Fruit fly (Drosophila melanogaster) Kc167 (cell line): ENCODE data around the gene CG12194.

ENCODE experiments used
- Myc ChIP-seq: fragments of >200 bp; optimal IDR thresholded peaks from 2 replicates; lab custom pipeline; 2017; ENCODE audit warnings: missing external identifiers
- Sin3A ChIP-seq: fragments of >200 bp; optimal IDR thresholded peaks from 2 replicates; lab custom pipeline; 2018; ENCODE audit warnings: missing external identifiers
- ttk ChIP-seq: sonication (Bioruptor generic); optimal IDR thresholded peaks from 2 replicates; lab custom pipeline; 2017; ENCODE audit warnings: missing external identifiers

DNA sequence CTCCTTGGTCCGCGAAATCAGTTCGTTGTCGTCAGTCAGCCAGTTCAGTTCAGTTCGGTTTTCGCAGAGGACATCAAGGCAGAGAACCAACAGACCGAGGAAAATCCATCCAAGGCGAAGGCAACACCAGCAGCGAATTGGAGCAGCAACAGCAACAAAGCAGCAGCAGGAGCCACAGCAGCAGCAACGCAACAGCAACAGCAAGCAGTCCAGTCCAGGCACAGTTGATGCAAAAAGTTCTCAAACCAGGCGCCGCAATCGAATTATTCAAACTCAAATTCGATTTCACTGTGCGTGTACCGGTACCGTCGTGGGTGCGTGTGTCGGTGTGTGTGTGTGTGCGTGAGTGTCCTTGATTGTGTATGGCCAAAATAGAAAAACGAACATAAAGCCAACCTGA, 16.4 kb upstream of the CG12194 start, which contains the start of gene CG15628:
- TF ChIP-seq Myc (lab: Kevin White, UChicago) (no peak), Sin3A (lab: Kevin White, UChicago) (no peak), ttk (lab: Kevin White, UChicago) (no peak)
